Worm (Caenorhabditis elegans): ENCODE results near the gene Y50E8A.10.

DNA sequence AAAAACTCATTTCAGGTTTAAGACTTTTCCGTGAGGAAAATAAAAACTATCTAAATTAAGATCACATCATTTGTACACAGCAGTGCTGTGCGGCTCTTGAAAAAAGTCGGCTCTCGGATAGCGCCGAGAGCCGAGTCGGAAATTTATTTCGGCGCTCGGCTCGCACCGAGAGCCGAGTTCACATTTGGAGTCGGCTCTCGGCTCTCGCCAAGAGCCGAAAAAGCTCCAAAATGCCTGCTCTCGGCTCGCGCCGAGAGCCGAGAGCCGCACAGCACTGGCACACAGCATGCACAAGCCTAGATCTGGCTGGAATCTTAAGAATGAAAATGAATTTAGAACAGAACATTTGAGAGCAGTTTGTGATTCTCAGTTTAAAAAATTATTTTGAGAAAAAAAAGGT, 32.8 kb upstream of the Y50E8A.10 start:
- no peak for TF ChIP-seq ama-1 (optimal IDR thresholded peaks at IDR 0.05)
- TF ChIP-seq nhr-21 (tag; optimal IDR thresholded peaks at IDR 0.05): no peak
- TF ChIP-seq nhr-11 (tag; optimal IDR thresholded peaks at IDR 0.05): no peak
- no peak for TF ChIP-seq nhr-23 (tag; optimal IDR thresholded peaks at IDR 0.05)
- TF ChIP-seq mdl-1 (tag; optimal IDR thresholded peaks at IDR 0.05): no peak
- TF ChIP-seq lin-39 (tag; optimal IDR thresholded peaks at IDR 0.05): no peak
- no peak for TF ChIP-seq unc-55 (GFP tag; optimal IDR thresholded peaks at IDR 0.05)
- TF ChIP-seq ceh-16 (tag; optimal IDR thresholded peaks at IDR 0.05): no peak
- no peak for TF ChIP-seq mab-5 (tag; optimal IDR thresholded peaks at IDR 0.05)
- no peak for TF ChIP-seq unc-39 (tag; optimal IDR thresholded peaks at IDR 0.05)
- no peak for TF ChIP-seq unc-62 (GFP tag; optimal IDR thresholded peaks at IDR 0.05)

Measured in whole organism, L2 larva.